Worm (Caenorhabditis elegans) whole organism, late embryonic: ENCODE data around the gene T21E8.7.
A peak's percentile ranks its signal among the peaks of the same experiment; 100 is the strongest.

Experiments used
- C08G9.2 ChIP-seq: sonication (generic microtip); optimal IDR thresholded peaks from 2 replicates; lab custom pipeline; 2016; ENCODE audit warnings: mild to moderate bottlenecking, missing genetic modification characterization, moderate library complexity, missing compliant biosample characterization
- K09A11.1 ChIP-seq: sonication (generic microtip); optimal IDR thresholded peaks from 2 replicates; lab custom pipeline; 2017; ENCODE audit warnings: antibody characterized with exemption, mild to moderate bottlenecking, missing genetic modification characterization, missing compliant biosample characterization; ENCODE audit not compliant: insufficient read depth
- T23F11.4 ChIP-seq: fragments of 200-800 bp; sonication (Bioruptor generic); optimal IDR thresholded peaks from 2 replicates; lab custom pipeline; 2018; ENCODE audit warnings: mild to moderate bottlenecking, missing genetic modification characterization, missing compliant biosample characterization
- Y22D7AL.16 ChIP-seq: sonication (generic microtip); optimal IDR thresholded peaks from 2 replicates; lab custom pipeline; 2016; ENCODE audit warnings: missing genetic modification characterization, missing compliant biosample characterization
- ama-1 ChIP-seq: fragments of 150-350 bp; optimal IDR thresholded peaks from 2 replicates; lab custom pipeline; 2014
- ceh-14 ChIP-seq: sonication (generic microtip); optimal IDR thresholded peaks from 2 replicates; lab custom pipeline; 2016; ENCODE audit warnings: missing genotype, missing genetic modification characterization, missing compliant biosample characterization
- ceh-18 ChIP-seq: sonication (generic microtip); optimal IDR thresholded peaks from 2 replicates; lab custom pipeline; 2016; ENCODE audit warnings: missing genetic modification characterization, missing compliant biosample characterization
- ceh-19 ChIP-seq: fragments of 200-800 bp; sonication (Bioruptor generic); optimal IDR thresholded peaks from 2 replicates; lab custom pipeline; 2018; ENCODE audit warnings: mild to moderate bottlenecking, missing genetic modification characterization, missing compliant biosample characterization
- ceh-2 ChIP-seq: sonication (generic microtip); optimal IDR thresholded peaks from 2 replicates; lab custom pipeline; 2016; ENCODE audit warnings: missing genotype, missing genetic modification characterization, missing compliant biosample characterization
- ceh-22 ChIP-seq: sonication (generic microtip); optimal IDR thresholded peaks from 2 replicates; lab custom pipeline; 2017; ENCODE audit warnings: missing biosample characterization, missing genetic modification characterization
- ceh-24 ChIP-seq: sonication (generic microtip); optimal IDR thresholded peaks from 2 replicates; lab custom pipeline; 2016; ENCODE audit warnings: mild to moderate bottlenecking, missing genetic modification characterization, missing compliant biosample characterization
- ceh-30 ChIP-seq: fragments of 150-350 bp; optimal IDR thresholded peaks from 2 replicates; lab custom pipeline; 2014; ENCODE audit warnings: missing biosample characterization, missing genetic modification characterization
- ceh-31 ChIP-seq: sonication (generic microtip); optimal IDR thresholded peaks from 2 replicates; lab custom pipeline; 2016; ENCODE audit warnings: missing genetic modification characterization, missing compliant biosample characterization
- ceh-34 ChIP-seq: sonication (generic microtip); optimal IDR thresholded peaks from 2 replicates; lab custom pipeline; 2016; ENCODE audit warnings: mild to moderate bottlenecking, missing genetic modification characterization, missing compliant biosample characterization
- ceh-6 ChIP-seq: fragments of 200-800 bp; sonication (Bioruptor generic); optimal IDR thresholded peaks from 2 replicates; lab custom pipeline; 2018; ENCODE audit warnings: mild to moderate bottlenecking, missing genetic modification characterization, missing compliant biosample characterization
- ceh-9 ChIP-seq: sonication (generic microtip); optimal IDR thresholded peaks from 2 replicates; lab custom pipeline; 2016; ENCODE audit warnings: mild to moderate bottlenecking, missing genetic modification characterization, inconsistent platforms, missing compliant biosample characterization
- dmd-4 ChIP-seq: sonication (generic microtip); optimal IDR thresholded peaks from 2 replicates; lab custom pipeline; 2016; ENCODE audit warnings: borderline replicate concordance, missing genetic modification characterization, missing compliant biosample characterization
- dve-1 ChIP-seq: sonication (generic microtip); optimal IDR thresholded peaks from 2 replicates; lab custom pipeline; 2017; ENCODE audit warnings: antibody characterized with exemption, mild to moderate bottlenecking, missing genetic modification characterization, missing compliant biosample characterization
- elt-2 ChIP-seq: sonication (generic microtip); optimal IDR thresholded peaks from 2 replicates; lab custom pipeline; 2016; ENCODE audit warnings: missing genetic modification reagents, missing genetic modification characterization, missing compliant biosample characterization
- eyg-1 ChIP-seq: sonication (generic microtip); optimal IDR thresholded peaks from 2 replicates; lab custom pipeline; 2016; ENCODE audit warnings: missing genotype, missing genetic modification characterization, missing compliant biosample characterization
- fkh-6 ChIP-seq: sonication (generic microtip); optimal IDR thresholded peaks from 2 replicates; lab custom pipeline; 2016; ENCODE audit warnings: missing genetic modification characterization, missing compliant biosample characterization
- gmeb-2 ChIP-seq: sonication (generic microtip); optimal IDR thresholded peaks from 2 replicates; lab custom pipeline; 2016; ENCODE audit warnings: missing genetic modification characterization, inconsistent platforms, missing compliant biosample characterization
- hlh-15 ChIP-seq: sonication (generic microtip); optimal IDR thresholded peaks from 2 replicates; lab custom pipeline; 2016; ENCODE audit warnings: missing genetic modification characterization, missing compliant biosample characterization
- hlh-6 ChIP-seq: sonication (generic microtip); optimal IDR thresholded peaks from 2 replicates; lab custom pipeline; 2016; ENCODE audit warnings: missing genotype, missing genetic modification characterization, missing compliant biosample characterization
- hlh-8 ChIP-seq: sonication (generic microtip); optimal IDR thresholded peaks from 2 replicates; lab custom pipeline; 2016; ENCODE audit warnings: missing genotype, missing genetic modification characterization, missing compliant biosample characterization
- lim-6 ChIP-seq: sonication (generic microtip); optimal IDR thresholded peaks from 2 replicates; lab custom pipeline; 2016; ENCODE audit warnings: missing genetic modification characterization, missing compliant biosample characterization
- lin-11 ChIP-seq: fragments of 200-800 bp; sonication (Bioruptor generic); optimal IDR thresholded peaks from 2 replicates; lab custom pipeline; 2018; ENCODE audit warnings: mild to moderate bottlenecking, missing genetic modification characterization, missing compliant biosample characterization
- madf-2 ChIP-seq: sonication (generic microtip); optimal IDR thresholded peaks from 2 replicates; lab custom pipeline; 2017; ENCODE audit warnings: missing genetic modification characterization, missing compliant biosample characterization
- mec-3 ChIP-seq: sonication (generic microtip); optimal IDR thresholded peaks from 2 replicates; lab custom pipeline; 2016; ENCODE audit warnings: borderline replicate concordance, missing genetic modification characterization, missing compliant biosample characterization
- nfya-1 ChIP-seq: sonication (generic microtip); optimal IDR thresholded peaks from 2 replicates; lab custom pipeline; 2017; ENCODE audit warnings: missing genetic modification characterization, mild to moderate bottlenecking, missing compliant biosample characterization, antibody characterized with exemption, moderate library complexity
- npax-4 ChIP-seq: sonication (generic microtip); optimal IDR thresholded peaks from 2 replicates; lab custom pipeline; 2016; ENCODE audit warnings: missing genetic modification characterization, missing compliant biosample characterization
- odd-2 ChIP-seq: sonication (generic microtip); optimal IDR thresholded peaks from 2 replicates; lab custom pipeline; 2017; ENCODE audit warnings: antibody characterized with exemption, mild to moderate bottlenecking, missing genetic modification characterization, missing compliant biosample characterization
- pat-9 ChIP-seq: fragments of 200-800 bp; sonication (Bioruptor generic); optimal IDR thresholded peaks from 2 replicates; lab custom pipeline; 2018; ENCODE audit warnings: mild to moderate bottlenecking, missing genetic modification characterization, moderate library complexity, missing compliant biosample characterization
- pax-1 ChIP-seq: fragments of 150-350 bp; optimal IDR thresholded peaks from 2 replicates; lab custom pipeline; 2014; ENCODE audit warnings: missing biosample characterization, missing genetic modification characterization
- pha-2 ChIP-seq: sonication (generic microtip); optimal IDR thresholded peaks from 2 replicates; lab custom pipeline; 2017; ENCODE audit warnings: mild to moderate bottlenecking, missing genetic modification characterization, missing compliant biosample characterization
- pha-4 ChIP-seq: fragments of 150-350 bp; optimal IDR thresholded peaks from 2 replicates; lab custom pipeline; 2018; ENCODE audit warnings: missing biosample characterization, missing genetic modification reagents, missing genetic modification characterization
- pqm-1 ChIP-seq: sonication (generic microtip); optimal IDR thresholded peaks from 2 replicates; lab custom pipeline; 2016; ENCODE audit warnings: missing genetic modification characterization, missing compliant biosample characterization
- pros-1 ChIP-seq: fragments of 150-350 bp; optimal IDR thresholded peaks from 2 replicates; lab custom pipeline; 2014; ENCODE audit warnings: missing biosample characterization, missing genetic modification reagents, missing genetic modification characterization
- ref-2 ChIP-seq: sonication (generic microtip); optimal IDR thresholded peaks from 2 replicates; lab custom pipeline; 2016; ENCODE audit warnings: missing genetic modification characterization, missing compliant biosample characterization
- sdc-2 ChIP-seq: sonication (generic microtip); optimal IDR thresholded peaks from 2 replicates; lab custom pipeline; 2016; ENCODE audit warnings: missing genotype, missing genetic modification characterization, missing compliant biosample characterization
- sox-2 ChIP-seq: fragments of 200-800 bp; sonication (Bioruptor generic); IDR thresholded peaks from 2 replicates; pipeline ENCODE4 v1.3.6; 2022; ENCODE audit warnings: missing genetic modification reagents, missing genetic modification characterization, missing compliant biosample characterization
- sox-4 ChIP-seq: sonication (generic microtip); optimal IDR thresholded peaks from 2 replicates; lab custom pipeline; 2017; ENCODE audit warnings: mild to moderate bottlenecking, missing genetic modification characterization, inconsistent platforms, missing compliant biosample characterization
- syd-9 ChIP-seq: sonication (generic microtip); optimal IDR thresholded peaks from 2 replicates; lab custom pipeline; 2016; ENCODE audit warnings: mild to moderate bottlenecking, missing genetic modification characterization, moderate library complexity, missing compliant biosample characterization
- tbx-2 ChIP-seq: sonication (generic microtip); optimal IDR thresholded peaks from 2 replicates; lab custom pipeline; 2016; ENCODE audit warnings: missing genetic modification characterization, missing compliant biosample characterization
- tbx-7 ChIP-seq: sonication (generic microtip); optimal IDR thresholded peaks from 2 replicates; lab custom pipeline; 2016; ENCODE audit warnings: missing genotype, missing genetic modification characterization, missing compliant biosample characterization
- ttx-3 ChIP-seq: sonication (generic microtip); optimal IDR thresholded peaks from 2 replicates; lab custom pipeline; 2016; ENCODE audit warnings: missing genetic modification reagents, missing genetic modification characterization, missing compliant biosample characterization
- unc-3 ChIP-seq, 2 experiments: fragments of 200-800 bp in 1 of 2; sonication (Bioruptor generic) in 1 of 2; sonication (generic microtip) in 1 of 2; conservative IDR thresholded peaks in 1 of 2; optimal IDR thresholded peaks in 1 of 2; 2 replicates each; pipeline versions ENCODE4 v1.3.6 to Lab custom; 2016 to 2022; ENCODE audit warnings: missing compliant biosample characterization in 2 of 2, missing genetic modification characterization in 2 of 2, missing genetic modification reagents in 1 of 2
- unc-42 ChIP-seq: sonication (generic microtip); optimal IDR thresholded peaks from 2 replicates; lab custom pipeline; 2016; ENCODE audit warnings: missing genotype, missing genetic modification characterization, missing compliant biosample characterization
- unc-55 ChIP-seq: sonication (generic microtip); optimal IDR thresholded peaks from 2 replicates; lab custom pipeline; 2017; ENCODE audit warnings: missing biosample characterization, missing genetic modification reagents, missing genetic modification characterization
- unc-86 ChIP-seq: sonication (generic microtip); optimal IDR thresholded peaks from 2 replicates; lab custom pipeline; 2016; ENCODE audit warnings: missing genetic modification characterization, missing compliant biosample characterization
- zip-5 ChIP-seq: sonication (generic microtip); optimal IDR thresholded peaks from 2 replicates; lab custom pipeline; 2016; ENCODE audit warnings: missing genetic modification characterization, missing compliant biosample characterization
- ztf-16 ChIP-seq: sonication (generic microtip); optimal IDR thresholded peaks from 2 replicates; lab custom pipeline; 2017; ENCODE audit warnings: missing genetic modification characterization, missing compliant biosample characterization

T21E8.7 gene

DNA sequence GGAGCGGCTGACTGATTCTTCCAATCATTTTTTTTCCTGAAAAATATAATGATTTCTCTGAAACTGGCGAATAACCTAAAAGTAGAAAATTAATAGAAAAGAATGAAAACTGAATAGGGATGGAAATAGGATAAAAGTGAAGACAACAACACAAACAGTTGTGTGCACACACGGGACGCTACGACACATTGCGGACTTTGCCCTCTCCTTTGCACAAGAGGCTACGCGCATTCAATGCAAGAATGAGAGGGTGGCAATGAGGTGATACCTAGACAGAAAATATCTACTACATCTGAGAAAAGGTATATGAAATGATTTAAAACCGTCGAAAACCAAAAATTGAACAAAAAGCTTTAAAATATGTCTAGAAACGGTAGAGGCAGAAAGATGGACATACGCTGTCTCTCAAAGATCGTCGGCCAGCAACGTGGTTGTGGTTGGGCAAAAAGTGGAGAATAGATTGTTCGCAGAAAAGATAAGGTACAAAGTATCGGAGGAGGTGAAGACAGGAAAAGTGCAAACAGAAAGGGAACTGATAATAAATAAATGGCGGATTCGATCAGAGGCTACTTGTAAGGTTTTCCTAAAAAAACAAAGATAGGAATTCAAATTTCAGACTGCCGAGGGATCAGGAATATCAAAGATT, 16.9 kb downstream of the T21E8.7 start, which contains the start of gene suca-1:
TSS of gene suca-1 (minus strand) at position 36 of the 646 bp plus-strand sequence.
- TF ChIP-seq dve-1 (tag; lab: Kevin White, UChicago) (no peak), ceh-2 (peak; percentile 33), K09A11.1 (tag; lab: Kevin White, UChicago) (no peak), ceh-30 (tag; lab: Kevin White, UChicago) (peak; percentile 58), ceh-31 (tag; lab: Kevin White, UChicago) (peak; percentile 19), hlh-6 (peak; percentile 36), ceh-24 (tag; lab: Kevin White, UChicago) (no peak), ceh-6 (GFP tag; lab: Kevin White, UChicago) (no peak), sox-2 (GFP tag; lab: Robert Waterston, UW) (no peak), ceh-9 (tag; lab: Kevin White, UChicago) (no peak), pat-9 (no peak), unc-86 (tag; lab: Kevin White, UChicago) (no peak), unc-3 (GFP tag; conservative IDR thresholded peaks at IDR 0.05; lab: Robert Waterston, UW) (no peak), unc-3 (tag; optimal IDR thresholded peaks at IDR 0.05; lab: Kevin White, UChicago) (no peak), elt-2 (tag; lab: Kevin White, UChicago) (peak; percentile 41), nfya-1 (tag; lab: Kevin White, UChicago) (peak; percentile 67), ama-1 (lab: Kevin White, UChicago) (no peak), ref-2 (tag; lab: Kevin White, UChicago) (no peak), unc-55 (GFP tag; lab: Kevin White, UChicago) (no peak), tbx-7 (no peak), zip-5 (tag; lab: Kevin White, UChicago) (no peak), syd-9 (tag; lab: Kevin White, UChicago) (no peak), dmd-4 (tag; lab: Kevin White, UChicago) (no peak), sox-4 (tag; lab: Kevin White, UChicago) (no peak), hlh-8 (tag; lab: Kevin White, UChicago) (no peak), ceh-18 (peak; percentile 34), unc-42 (tag; lab: Kevin White, UChicago) (peak; percentile 3), pqm-1 (tag; lab: Kevin White, UChicago) (no peak), pros-1 (tag; lab: Kevin White, UChicago) (no peak), ceh-19 (GFP tag; lab: Kevin White, UChicago) (peak; percentile 1), lin-11 (tag; lab: Kevin White, UChicago) (no peak), ceh-34 (tag; lab: Kevin White, UChicago) (peak; percentile 51), ttx-3 (tag; lab: Kevin White, UChicago) (no peak), odd-2 (tag; lab: Kevin White, UChicago) (no peak), sdc-2 (peak; percentile 51), fkh-6 (tag; lab: Kevin White, UChicago) (no peak), madf-2 (tag; lab: Kevin White, UChicago) (peak; percentile 28), T23F11.4 (no peak), Y22D7AL.16 (no peak), pha-4 (tag; lab: Kevin White, UChicago) (no peak), pha-2 (tag; lab: Kevin White, UChicago) (no peak), ceh-22 (tag; lab: Kevin White, UChicago) (no peak), hlh-15 (tag; lab: Kevin White, UChicago) (no peak), gmeb-2 (tag; lab: Kevin White, UChicago) (peak; percentile 14), C08G9.2 (peak; percentile 8), mec-3 (tag; lab: Kevin White, UChicago) (no peak), ceh-14 (tag; lab: Kevin White, UChicago) (no peak), npax-4 (tag; lab: Kevin White, UChicago) (no peak), ztf-16 (no peak), lim-6 (tag; lab: Kevin White, UChicago) (no peak), tbx-2 (peak; percentile 71), pax-1 (tag; lab: Kevin White, UChicago) (no peak), eyg-1 (tag; lab: Kevin White, UChicago) (no peak)
